Worm (Caenorhabditis elegans) whole organism, midembryonic: ENCODE data around the gene lips-8.

Experiments used
- T22C8.4 ChIP-seq: fragments of 200-800 bp; sonication (Bioruptor generic); IDR thresholded peaks from 2 replicates; pipeline ENCODE4 v1.3.6; 2022; ENCODE audit warnings: missing genetic modification characterization, missing compliant biosample characterization
- cog-1 ChIP-seq: sonication (generic microtip); optimal IDR thresholded peaks from 2 replicates; lab custom pipeline; 2016; ENCODE audit warnings: missing genetic modification characterization, missing compliant biosample characterization
- flt-1 ChIP-seq: fragments of 200-800 bp; sonication (Bioruptor generic); IDR thresholded peaks from 2 replicates; pipeline ENCODE4 v1.3.6; 2022; ENCODE audit warnings: missing genetic modification characterization, missing compliant biosample characterization
- klf-2 ChIP-seq: fragments of 200-800 bp; sonication (Bioruptor generic); conservative IDR thresholded peaks from 2 replicates; pipeline ENCODE4 v1.3.6; 2022; ENCODE audit warnings: missing genetic modification reagents, missing genetic modification characterization, missing compliant biosample characterization
- med-1 ChIP-seq: sonication (generic microtip); optimal IDR thresholded peaks from 2 replicates; lab custom pipeline; 2017; ENCODE audit warnings: missing genetic modification characterization, mild to moderate bottlenecking, missing compliant biosample characterization, antibody characterized with exemption, missing genetic modification reagents; ENCODE audit not compliant: insufficient read depth
- ref-1 ChIP-seq: fragments of 200-800 bp; sonication (Bioruptor generic); conservative IDR thresholded peaks from 2 replicates; pipeline ENCODE4 v1.3.6; 2022; ENCODE audit warnings: missing genetic modification reagents, missing genetic modification characterization, missing compliant biosample characterization
- tab-1 ChIP-seq: fragments of 200-800 bp; sonication (Bioruptor generic); IDR thresholded peaks from 2 replicates; pipeline ENCODE4 v1.3.6; 2022; ENCODE audit warnings: missing genetic modification characterization, missing compliant biosample characterization
- ztf-23 ChIP-seq: fragments of 200-800 bp; sonication (Bioruptor generic); IDR thresholded peaks from 2 replicates; pipeline ENCODE4 v1.3.6; 2022; ENCODE audit warnings: missing genetic modification reagents, missing genetic modification characterization, missing compliant biosample characterization
- ztf-29 ChIP-seq: fragments of 200-800 bp; sonication (Bioruptor generic); IDR thresholded peaks from 2 replicates; pipeline ENCODE4 v1.3.6; 2022; ENCODE audit warnings: missing genetic modification reagents, missing genetic modification characterization, missing compliant biosample characterization

The lips-8 gene

ce11 chrX:14946217-14946463 is 47.8 kb downstream of the lips-8 start, which contains the start of gene mrp-5:
Gene mrp-5, minus strand, starts transcription at chrX:14946317.
- no peak for TF ChIP-seq T22C8.4 (GFP tag; lab: Robert Waterston, UW)
- no peak for TF ChIP-seq klf-2 (GFP tag; lab: Robert Waterston, UW)
- no peak for TF ChIP-seq med-1 (GFP tag; lab: Kevin White, UChicago)
- TF ChIP-seq cog-1 (tag; lab: Kevin White, UChicago), result no peak
- no peak for TF ChIP-seq flt-1 (GFP tag; lab: Robert Waterston, UW)
- no peak for TF ChIP-seq ztf-29 (GFP tag; lab: Robert Waterston, UW)
- TF ChIP-seq ref-1 (GFP tag; lab: Robert Waterston, UW), result no peak
- no peak for TF ChIP-seq ztf-23 (GFP tag; lab: Robert Waterston, UW)
- no peak for TF ChIP-seq tab-1 (GFP tag; lab: Robert Waterston, UW)

- TF ChIP-seq klf-2 (GFP tag; lab: Robert Waterston, UW) (no peak), ztf-29 (GFP tag; lab: Robert Waterston, UW) (0 out of 2 replicates have a peak, but pooled peaks have one; percentile 12)
Measured at ce11 chrX:14946464-14947354, 48.4 kb downstream of the lips-8 start.

DNA sequence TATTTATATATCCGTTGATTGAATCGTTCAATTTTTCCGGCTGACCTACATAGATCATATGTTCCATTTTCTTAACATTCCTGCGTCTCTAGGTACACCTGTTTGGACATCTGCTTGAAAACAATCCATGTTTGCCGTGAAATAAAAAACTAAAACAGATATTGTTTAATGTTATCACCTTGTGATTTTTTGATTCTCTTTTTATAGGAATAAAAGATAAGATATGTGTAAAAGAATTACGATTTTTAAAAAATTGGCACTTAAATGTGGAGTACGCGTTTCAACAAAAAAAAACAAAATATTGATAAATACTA is 49.0 kb downstream of the lips-8 start:
- no peak for TF ChIP-seq tab-1 (GFP tag; lab: Robert Waterston, UW)
- TF ChIP-seq flt-1 (GFP tag; lab: Robert Waterston, UW), result no peak
- TF ChIP-seq T22C8.4 (GFP tag; lab: Robert Waterston, UW), result no peak
- no peak for TF ChIP-seq cog-1 (tag; lab: Kevin White, UChicago)
- no peak for TF ChIP-seq ztf-23 (GFP tag; lab: Robert Waterston, UW)
- no peak for TF ChIP-seq ztf-29 (GFP tag; lab: Robert Waterston, UW)
- TF ChIP-seq ref-1 (GFP tag; lab: Robert Waterston, UW), result no peak
- no peak for TF ChIP-seq klf-2 (GFP tag; lab: Robert Waterston, UW)
- no peak for TF ChIP-seq med-1 (GFP tag; lab: Kevin White, UChicago)
